Fruit fly (Drosophila melanogaster) whole organism, prepupa: ENCODE data around the gene CG5568.

Source experiments
- Blimp-1 ChIP-seq: fragments of 200-800 bp; sonication (Bioruptor generic); optimal IDR thresholded peaks from 3 replicates; lab custom pipeline; 2017; ENCODE audit warnings: missing biosample characterization, missing genetic modification characterization, mild to moderate bottlenecking, moderate library complexity, missing genetic modification reagents
- CG10631 ChIP-seq: fragments of 200-800 bp; sonication (Bioruptor generic); optimal IDR thresholded peaks from 2 replicates; lab custom pipeline; 2016; ENCODE audit warnings: missing biosample characterization, missing genetic modification characterization
- CG10669 ChIP-seq: fragments of 200-800 bp; sonication (Bioruptor generic); optimal IDR thresholded peaks from 3 replicates; lab custom pipeline; 2018; ENCODE audit warnings: missing biosample characterization, mild to moderate bottlenecking, missing genetic modification characterization, moderate library complexity
- CG11294 ChIP-seq: fragments of 200-800 bp; sonication (Bioruptor generic); IDR thresholded peaks from 2 replicates; pipeline ENCODE4 v1.3.6; 2022; ENCODE audit warnings: missing biosample characterization, missing genetic modification characterization
- CG11762 ChIP-seq: fragments of 200-800 bp; sonication (Bioruptor generic); optimal IDR thresholded peaks from 3 replicates; lab custom pipeline; 2016; ENCODE audit warnings: missing biosample characterization, missing genetic modification characterization; ENCODE audit not compliant: insufficient read depth
- CG15336 ChIP-seq: fragments of 200-800 bp; sonication (Bioruptor generic); IDR thresholded peaks from 2 replicates; pipeline ENCODE4 v1.3.6; 2022; ENCODE audit warnings: missing biosample characterization, missing genetic modification characterization
- CG1621 ChIP-seq: fragments of 200-800 bp; sonication (Bioruptor generic); optimal IDR thresholded peaks from 3 replicates; lab custom pipeline; 2018; ENCODE audit warnings: missing biosample characterization, mild to moderate bottlenecking, missing genetic modification characterization
- CG16779 ChIP-seq: fragments of 200-800 bp; sonication (Bioruptor generic); optimal IDR thresholded peaks from 3 replicates; lab custom pipeline; 2017; ENCODE audit warnings: missing biosample characterization, mild to moderate bottlenecking, missing genetic modification characterization
- CG3032 ChIP-seq: fragments of 200-800 bp; optimal IDR thresholded peaks from 2 replicates; lab custom pipeline; 2019; ENCODE audit warnings: missing biosample characterization, mild to moderate bottlenecking, missing genetic modification characterization, moderate library complexity
- CG34406 ChIP-seq: fragments of 200-800 bp; sonication (Bioruptor generic); optimal IDR thresholded peaks from 3 replicates; lab custom pipeline; 2016; ENCODE audit warnings: missing biosample characterization, missing genetic modification characterization
- CG3919 ChIP-seq: fragments of 200-800 bp; sonication (Bioruptor generic); optimal IDR thresholded peaks from 3 replicates; lab custom pipeline; 2016; ENCODE audit warnings: missing biosample characterization, missing genetic modification characterization
- CG6163 ChIP-seq: fragments of 200-800 bp; sonication (Bioruptor generic); IDR thresholded peaks from 3 replicates; pipeline ENCODE4 v1.3.6; 2022; ENCODE audit warnings: missing biosample characterization, missing genetic modification characterization
- CG6276 ChIP-seq: fragments of 200-800 bp; sonication (Bioruptor generic); optimal IDR thresholded peaks from 2 replicates; lab custom pipeline; 2017; ENCODE audit warnings: missing biosample characterization, mild to moderate bottlenecking, missing genetic modification characterization
- CG6792 ChIP-seq: fragments of 200-800 bp; sonication (Bioruptor generic); optimal IDR thresholded peaks from 3 replicates; lab custom pipeline; 2016; ENCODE audit warnings: missing biosample characterization, missing genetic modification characterization
- CG6808 ChIP-seq: fragments of 200-800 bp; sonication (Bioruptor generic); optimal IDR thresholded peaks from 3 replicates; lab custom pipeline; 2017; ENCODE audit warnings: missing biosample characterization, missing genetic modification characterization, mild to moderate bottlenecking, moderate library complexity, missing genetic modification reagents
- CG6854 ChIP-seq: fragments of 200-800 bp; sonication (Bioruptor generic); optimal IDR thresholded peaks from 2 replicates; lab custom pipeline; 2017; ENCODE audit warnings: missing biosample characterization, mild to moderate bottlenecking, missing genetic modification characterization
- CG7368 ChIP-seq: fragments of 200-800 bp; sonication (Bioruptor generic); optimal IDR thresholded peaks from 3 replicates; lab custom pipeline; 2016; ENCODE audit warnings: missing biosample characterization, missing genetic modification characterization
- CG8119 ChIP-seq: fragments of 200-800 bp; sonication (Bioruptor generic); IDR thresholded peaks from 3 replicates; pipeline ENCODE4 v1.3.6; 2022; ENCODE audit warnings: missing biosample characterization, missing genetic modification characterization
- CG8319 ChIP-seq: fragments of 200-800 bp; sonication (Bioruptor generic); optimal IDR thresholded peaks from 3 replicates; lab custom pipeline; 2016; ENCODE audit warnings: missing biosample characterization, missing genetic modification characterization
- CG8632 ChIP-seq: fragments of 200-800 bp; sonication (Bioruptor generic); optimal IDR thresholded peaks from 3 replicates; lab custom pipeline; 2016; ENCODE audit warnings: missing biosample characterization, missing genetic modification characterization
- CG9139 ChIP-seq: fragments of 200-800 bp; sonication (Bioruptor generic); optimal IDR thresholded peaks from 3 replicates; lab custom pipeline; 2017; ENCODE audit warnings: missing biosample characterization, mild to moderate bottlenecking, missing genetic modification characterization
- Eip75B ChIP-seq: fragments of 200-800 bp; sonication (Bioruptor generic); optimal IDR thresholded peaks from 3 replicates; lab custom pipeline; 2016; ENCODE audit warnings: missing biosample characterization, missing genetic modification characterization
- Eip78C ChIP-seq: fragments of 200-800 bp; sonication (Bioruptor generic); peaks from one replicate; lab custom pipeline; 2016; ENCODE audit warnings: missing biosample characterization, missing genetic modification characterization
- Hr38 ChIP-seq: sonication (Bioruptor generic); optimal IDR thresholded peaks from 2 replicates; lab custom pipeline; 2016; ENCODE audit warnings: missing biosample characterization, missing genetic modification characterization
- Hr39 ChIP-seq: fragments of 200-800 bp; sonication (Bioruptor generic); optimal IDR thresholded peaks from 2 replicates; lab custom pipeline; 2016; ENCODE audit warnings: missing biosample characterization, missing genetic modification characterization
- Hr4 ChIP-seq: fragments of 200-800 bp; sonication (Bioruptor generic); optimal IDR thresholded peaks from 3 replicates; lab custom pipeline; 2016; ENCODE audit warnings: missing biosample characterization, missing genetic modification characterization
- Lpt ChIP-seq: fragments of 200-800 bp; sonication (Bioruptor generic); optimal IDR thresholded peaks from 3 replicates; lab custom pipeline; 2016; ENCODE audit warnings: missing biosample characterization, missing genetic modification characterization
- Met ChIP-seq: fragments of 200-800 bp; sonication (Bioruptor generic); optimal IDR thresholded peaks from 3 replicates; lab custom pipeline; 2016; ENCODE audit warnings: missing biosample characterization, missing genetic modification characterization
- OdsH ChIP-seq: fragments of 200-800 bp; sonication (Bioruptor generic); optimal IDR thresholded peaks from 3 replicates; lab custom pipeline; 2016; ENCODE audit warnings: missing biosample characterization, missing genetic modification characterization
- Smox ChIP-seq: fragments of 200-800 bp; sonication (Bioruptor generic); optimal IDR thresholded peaks from 3 replicates; lab custom pipeline; 2016; ENCODE audit warnings: missing biosample characterization, missing genetic modification characterization
- Sox102F ChIP-seq: fragments of 200-800 bp; sonication (Bioruptor generic); optimal IDR thresholded peaks from 2 replicates; lab custom pipeline; 2016; ENCODE audit warnings: missing biosample characterization, mild to moderate bottlenecking, missing genetic modification characterization
- cyc ChIP-seq: fragments of 200-800 bp; sonication (Bioruptor generic); optimal IDR thresholded peaks from 3 replicates; lab custom pipeline; 2016; ENCODE audit warnings: missing biosample characterization, missing genetic modification characterization
- eg ChIP-seq: fragments of 200-800 bp; sonication (Bioruptor generic); IDR thresholded peaks from 3 replicates; pipeline ENCODE4 v1.3.6; 2022; ENCODE audit warnings: missing biosample characterization, missing genetic modification characterization
- esn ChIP-seq: fragments of 200-800 bp; sonication (Bioruptor generic); optimal IDR thresholded peaks from 2 replicates; lab custom pipeline; 2016; ENCODE audit warnings: missing biosample characterization, mild to moderate bottlenecking, missing genetic modification characterization, moderate library complexity
- fd59A ChIP-seq: fragments of 200-800 bp; sonication (Bioruptor generic); optimal IDR thresholded peaks from 2 replicates; lab custom pipeline; 2017; ENCODE audit warnings: missing biosample characterization, mild to moderate bottlenecking, missing genetic modification characterization, missing genetic modification reagents
- fd85E ChIP-seq: fragments of 200-800 bp; sonication (Bioruptor generic); optimal IDR thresholded peaks from 3 replicates; lab custom pipeline; 2016; ENCODE audit warnings: missing biosample characterization, missing genetic modification characterization
- fkh ChIP-seq: fragments of 200-800 bp; sonication (Bioruptor generic); optimal IDR thresholded peaks from 3 replicates; lab custom pipeline; 2017; ENCODE audit warnings: missing biosample characterization, mild to moderate bottlenecking, missing genetic modification characterization, moderate library complexity
- lz ChIP-seq: fragments of 200-800 bp; sonication (Bioruptor generic); optimal IDR thresholded peaks from 3 replicates; lab custom pipeline; 2016; ENCODE audit warnings: missing biosample characterization, missing genetic modification characterization
- net ChIP-seq: fragments of 200-800 bp; sonication (Bioruptor generic); optimal IDR thresholded peaks from 3 replicates; lab custom pipeline; 2016; ENCODE audit warnings: missing biosample characterization, missing genetic modification characterization
- pdm3 ChIP-seq: fragments of 200-800 bp; sonication (Bioruptor generic); optimal IDR thresholded peaks from 3 replicates; lab custom pipeline; 2016; ENCODE audit warnings: missing biosample characterization, missing genetic modification characterization
- salr ChIP-seq, 2 experiments: fragments of 200-800 bp; sonication (Bioruptor generic); optimal IDR thresholded peaks; 3 replicates each; lab custom pipeline; 2016 to 2018; ENCODE audit warnings: missing biosample characterization in 2 of 2, missing genetic modification characterization in 2 of 2, mild to moderate bottlenecking in 1 of 2
- spab ChIP-seq: fragments of 200-800 bp; sonication (Bioruptor generic); optimal IDR thresholded peaks from 2 replicates; lab custom pipeline; 2017; ENCODE audit warnings: missing biosample characterization, mild to moderate bottlenecking, missing genetic modification characterization, missing genetic modification reagents
- ss ChIP-seq, 2 experiments: fragments of 200-800 bp; sonication (Bioruptor generic); optimal IDR thresholded peaks; 2 replicates in 1 of 2; 3 replicates in 1 of 2; lab custom pipeline; 2017 to 2018; ENCODE audit warnings: mild to moderate bottlenecking in 2 of 2, missing biosample characterization in 2 of 2, missing genetic modification characterization in 2 of 2, moderate library complexity in 1 of 2
- svp ChIP-seq: fragments of 200-800 bp; sonication (Bioruptor generic); peaks from one replicate; lab custom pipeline; 2016; ENCODE audit warnings: missing biosample characterization, missing genetic modification characterization
- topi ChIP-seq: fragments of 200-800 bp; sonication (Bioruptor generic); optimal IDR thresholded peaks from 3 replicates; lab custom pipeline; 2016; ENCODE audit warnings: missing biosample characterization, missing genetic modification characterization
- vri ChIP-seq: fragments of 200-800 bp; sonication (Bioruptor generic); optimal IDR thresholded peaks from 3 replicates; lab custom pipeline; 2016; ENCODE audit warnings: missing biosample characterization, mild to moderate bottlenecking, missing genetic modification characterization

The CG5568 gene

DNA sequence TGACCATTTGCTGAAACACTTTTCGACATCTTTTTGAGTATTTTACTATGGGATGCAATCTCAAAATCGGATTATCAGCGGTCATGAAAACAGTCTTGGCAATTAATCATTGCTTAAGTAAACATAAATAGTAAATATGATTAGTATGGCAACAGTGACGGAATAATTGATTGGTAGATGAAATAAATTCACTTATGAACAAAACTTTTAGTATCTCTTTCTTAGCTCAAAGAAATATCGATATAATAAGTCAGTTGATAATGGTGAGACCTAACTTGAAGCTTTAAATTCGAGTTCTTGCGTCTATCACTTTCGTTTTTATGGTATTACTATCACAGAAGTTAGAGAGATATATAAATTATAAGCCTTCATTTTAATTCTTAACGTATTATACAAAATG is at the start of gene CG5568:
Gene CG5568 (plus strand): TSS at position 301 of the 400 bp plus-strand sequence.
- TF ChIP-seq CG3032: no peak

DNA sequence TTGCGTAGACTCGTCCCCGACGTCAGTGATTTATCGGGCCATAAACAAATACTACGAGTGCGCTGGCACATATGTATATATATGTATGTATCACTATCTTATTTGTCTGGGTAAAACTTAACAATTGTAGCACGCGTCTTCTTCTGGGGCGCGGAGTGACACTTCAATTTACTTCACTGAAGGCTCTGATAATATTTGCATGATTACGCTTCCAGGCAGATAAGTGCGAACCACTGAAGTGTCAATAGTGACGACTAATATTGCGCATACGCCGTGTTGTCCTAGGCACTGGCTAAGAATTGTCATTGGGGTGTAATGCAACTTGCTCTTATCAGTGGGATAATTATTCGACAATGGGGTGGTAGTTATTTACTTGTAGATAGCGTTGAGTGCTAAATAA is 49.8 kb upstream of the CG5568 start:
- TF ChIP-seq Eip78C (peak; percentile 86), fd85E (GFP tag; lab: Kevin White, UChicago) (no peak), CG6808 (GFP tag; lab: Kevin White, UChicago) (peak; percentile 37), CG11762 (GFP tag; lab: Kevin White, UChicago) (peak; percentile 3), CG3032 (peak; percentile 1), CG10669 (GFP tag; lab: Kevin White, UChicago) (peak; percentile 43), ss (GFP tag; optimal IDR thresholded peaks at IDR 0.05; lab: Kevin White, UChicago) (peak; percentile 8 to 64), vri (GFP tag; lab: Kevin White, UChicago) (peak; percentile 1), Lpt (GFP tag; lab: Kevin White, UChicago) (no peak), CG16779 (tag; lab: Kevin White, UChicago) (peak; percentile 21), CG7368 (GFP tag; lab: Kevin White, UChicago) (peak; percentile 38), CG8632 (GFP tag; lab: Kevin White, UChicago) (peak; percentile 29), CG8119 (no peak), svp (peak; percentile 35), fd59A (GFP tag; lab: Kevin White, UChicago) (peak; percentile 23), salr (GFP tag; optimal IDR thresholded peaks at IDR 0.05; lab: Kevin White, UChicago) (peak in 1 of 2 experiments; percentile 16), Hr4 (GFP tag; lab: Kevin White, UChicago) (no peak), net (GFP tag; lab: Kevin White, UChicago) (peak; percentile 9), topi (peak; percentile 4), spab (GFP tag; lab: Kevin White, UChicago) (peak; percentile 39), CG34406 (GFP tag; lab: Kevin White, UChicago) (peak; percentile 27), CG3919 (peak; percentile 30), CG9139 (peak; percentile 29), CG6854 (GFP tag; lab: Kevin White, UChicago) (peak; percentile 7), CG6792 (GFP tag; lab: Kevin White, UChicago) (peak; percentile 8), eg (GFP tag; lab: Robert Waterston, UW) (0 out of 3 replicates have a peak, but pooled peaks have one; percentile 38), CG1621 (tag; lab: Kevin White, UChicago) (peak; percentile 36), fkh (peak; percentile 55), cyc (no peak), Blimp-1 (no peak), OdsH (GFP tag; lab: Kevin White, UChicago) (no peak), Sox102F (GFP tag; lab: Kevin White, UChicago) (no peak), CG15336 (0 out of 2 replicates have a peak, but pooled peaks have one; percentile 18), esn (GFP tag; lab: Kevin White, UChicago) (peak; percentile 19), CG6276 (GFP tag; lab: Kevin White, UChicago) (peak; percentile 5)

DNA sequence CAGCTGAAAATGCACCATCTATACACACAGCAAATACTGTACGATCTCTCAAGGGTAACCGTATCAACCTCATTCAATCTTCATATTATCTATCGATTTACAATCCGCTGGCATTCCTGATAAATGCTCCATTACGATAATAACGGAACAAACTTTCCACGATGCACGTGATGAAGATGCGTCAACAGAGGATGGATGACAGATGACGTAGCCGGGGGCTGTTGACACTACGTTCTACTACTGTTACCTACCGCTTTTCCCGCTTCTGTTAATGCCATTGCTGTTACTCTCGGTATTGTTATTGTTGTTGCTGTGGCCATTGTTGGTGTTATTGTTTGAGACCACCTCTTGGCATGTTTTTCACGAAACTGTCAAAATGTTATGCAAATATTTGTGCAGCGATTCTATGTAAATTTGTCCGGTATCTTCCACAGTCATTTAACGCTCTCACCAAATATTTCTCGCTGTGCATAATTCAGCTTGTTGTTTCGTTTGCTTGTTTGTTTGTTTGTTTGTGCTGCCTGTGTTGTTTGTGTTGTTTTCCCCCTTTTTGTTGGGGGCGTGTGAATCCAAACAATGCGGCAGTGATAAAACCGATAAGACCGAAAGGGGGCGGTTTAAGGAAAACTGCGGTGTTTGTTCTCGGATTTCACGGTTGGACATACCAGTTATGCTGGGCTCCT is 47.4 kb upstream of the CG5568 start:
- TF ChIP-seq CG11762 (GFP tag; lab: Kevin White, UChicago): no peak
- peak; percentile 17 for TF ChIP-seq Met (GFP tag; lab: Kevin White, UChicago)
- TF ChIP-seq CG11294 (GFP tag; lab: Robert Waterston, UW): no peak
- peak; percentile 12 for TF ChIP-seq net (GFP tag; lab: Kevin White, UChicago)
- peak; percentile 22 for TF ChIP-seq svp
- TF ChIP-seq Eip78C: peak; percentile 66
- no peak for TF ChIP-seq CG10631
- TF ChIP-seq CG8319: no peak
- TF ChIP-seq CG1621 (tag; lab: Kevin White, UChicago): peak; percentile 15
- peak; percentile 21 for TF ChIP-seq CG34406 (GFP tag; lab: Kevin White, UChicago)
- peak; percentile 11 for TF ChIP-seq Eip75B (GFP tag; lab: Kevin White, UChicago)
- TF ChIP-seq Smox (GFP tag; lab: Kevin White, UChicago): no peak
- peak; percentile 97 for TF ChIP-seq fkh
- TF ChIP-seq lz (GFP tag; lab: Kevin White, UChicago): peak; percentile 9
- peak; percentile 53; the same call in 1 of the 3 replicates for TF ChIP-seq CG6163
- TF ChIP-seq ss (GFP tag; optimal IDR thresholded peaks at IDR 0.05; lab: Kevin White, UChicago): peak in 1 of 2 experiments; percentile 3
- TF ChIP-seq Hr4 (GFP tag; lab: Kevin White, UChicago): no peak
- TF ChIP-seq pdm3: no peak
- no peak for TF ChIP-seq spab (GFP tag; lab: Kevin White, UChicago)
- no peak for TF ChIP-seq vri (GFP tag; lab: Kevin White, UChicago)
- TF ChIP-seq Hr39: no peak
- peak; percentile 1 for TF ChIP-seq CG7368 (GFP tag; lab: Kevin White, UChicago)
- no peak for TF ChIP-seq CG6276 (GFP tag; lab: Kevin White, UChicago)
- no peak for TF ChIP-seq Hr38 (GFP tag; lab: Kevin White, UChicago)
- TF ChIP-seq CG3032: no peak
- TF ChIP-seq Blimp-1: no peak
